Worm (Caenorhabditis elegans): ENCODE results near the gene fip-1.

Gene fip-1

DNA sequence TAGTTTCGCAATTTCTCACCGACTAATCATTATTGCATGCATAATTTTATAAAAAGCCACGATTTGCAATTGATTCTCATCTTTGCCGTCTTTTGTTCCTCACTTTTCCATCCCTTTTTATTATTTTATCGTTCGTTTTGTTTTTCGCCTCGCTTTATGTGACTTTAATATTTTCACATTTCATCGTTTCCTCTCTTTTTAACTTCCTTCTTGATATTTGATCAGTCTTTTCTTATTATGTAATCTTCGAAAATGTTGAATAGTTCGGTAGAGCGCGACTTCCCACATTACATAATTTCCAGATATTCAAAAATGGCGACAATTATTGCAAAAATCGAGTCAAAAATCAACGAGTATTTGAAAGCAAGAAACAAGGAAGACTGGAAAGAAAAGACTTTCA lies 34.0 kb upstream of the fip-1 start, which contains the start of gene C06E1.1:
C06E1.1 (plus strand) TSS at position 301 of the 400 bp plus-strand sequence.
- no peak for TF ChIP-seq tbx-11 (GFP tag; IDR thresholded peaks at IDR 0.05)
- no peak for TF ChIP-seq aly-1 (tag; optimal IDR thresholded peaks at IDR 0.05)
- TF ChIP-seq hmg-4 (GFP tag; optimal IDR thresholded peaks at IDR 0.05): no peak
- no peak for TF ChIP-seq F13C5.2 (tag; optimal IDR thresholded peaks at IDR 0.05)
- no peak for TF ChIP-seq ama-1 (optimal IDR thresholded peaks at IDR 0.05)
- TF ChIP-seq flt-1 (GFP tag; IDR thresholded peaks at IDR 0.05): no peak

DNA sequence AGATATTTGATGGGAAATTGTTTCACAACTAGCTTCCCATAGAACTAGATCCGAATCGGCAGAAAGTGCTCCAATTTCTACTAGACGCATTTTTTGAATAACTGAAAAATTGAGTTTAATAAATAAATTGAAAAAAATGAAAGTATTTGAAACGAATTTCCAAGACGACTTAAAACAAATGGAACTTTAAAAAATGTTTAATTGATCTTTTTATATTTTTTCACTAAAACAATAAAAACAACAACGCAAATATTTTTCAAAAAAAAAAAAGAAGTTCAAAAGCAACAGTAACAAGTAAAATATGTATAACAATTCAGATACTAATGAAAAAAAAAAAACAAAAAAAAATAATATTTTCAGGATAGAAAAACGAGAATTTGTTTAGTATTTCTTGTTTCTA lies 29.9 kb upstream of the fip-1 start, which contains the start of gene C06E1.9:
C06E1.9 (minus strand) TSS at position 101 of the 400 bp plus-strand sequence.
- no peak for TF ChIP-seq scrt-1 (GFP tag; IDR thresholded peaks at IDR 0.05)
- no peak for TF ChIP-seq tbx-37 (GFP tag; conservative IDR thresholded peaks at IDR 0.05)
- TF ChIP-seq B0310.2 (tag; optimal IDR thresholded peaks at IDR 0.05): no peak
- no peak for TF ChIP-seq flt-1 (GFP tag; IDR thresholded peaks at IDR 0.05)
- no peak for TF ChIP-seq hnd-1 (tag; optimal IDR thresholded peaks at IDR 0.05)
- TF ChIP-seq tbx-11 (GFP tag; IDR thresholded peaks at IDR 0.05): no peak
- no peak for TF ChIP-seq ceh-13 (GFP tag; optimal IDR thresholded peaks at IDR 0.05)
- no peak for TF ChIP-seq hmg-4 (GFP tag; optimal IDR thresholded peaks at IDR 0.05)
- TF ChIP-seq tra-4 (tag; optimal IDR thresholded peaks at IDR 0.05): no peak

DNA sequence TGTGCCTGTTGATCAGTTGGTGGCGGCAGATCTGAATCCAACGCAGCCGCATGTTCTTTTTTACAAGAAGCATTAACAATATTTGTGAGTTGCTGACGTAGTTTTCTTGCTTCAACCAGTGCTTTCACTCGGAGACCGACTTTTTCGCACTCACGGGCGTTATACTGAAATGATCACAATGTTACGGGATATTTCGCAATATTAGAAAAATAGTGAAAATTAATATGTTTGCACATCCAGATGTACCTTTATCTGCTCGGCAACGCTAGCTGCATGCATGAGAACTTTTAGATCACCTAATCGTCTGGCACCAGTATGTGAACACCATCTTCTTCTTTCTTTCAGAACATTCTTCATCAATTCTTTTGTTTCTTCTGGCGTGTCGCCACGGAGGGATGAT lies 28.3 kb upstream of the fip-1 start:
- no peak for TF ChIP-seq flt-1 (GFP tag; IDR thresholded peaks at IDR 0.05)
- TF ChIP-seq ets-7 (tag; optimal IDR thresholded peaks at IDR 0.05): no peak
- no peak for TF ChIP-seq tra-4 (tag; optimal IDR thresholded peaks at IDR 0.05)
- no peak for TF ChIP-seq hmbx-1 (tag; optimal IDR thresholded peaks at IDR 0.05)
- no peak for TF ChIP-seq tbx-37 (GFP tag; conservative IDR thresholded peaks at IDR 0.05)
- no peak for TF ChIP-seq pes-1 (GFP tag; IDR thresholded peaks at IDR 0.05)
- TF ChIP-seq F13C5.2 (tag; optimal IDR thresholded peaks at IDR 0.05): no peak
- no peak for TF ChIP-seq scrt-1 (GFP tag; IDR thresholded peaks at IDR 0.05)
- no peak for TF ChIP-seq ceh-13 (GFP tag; optimal IDR thresholded peaks at IDR 0.05)
- TF ChIP-seq hnd-1 (tag; optimal IDR thresholded peaks at IDR 0.05): no peak
- TF ChIP-seq aly-1 (tag; optimal IDR thresholded peaks at IDR 0.05): no peak
- TF ChIP-seq hmg-4 (GFP tag; optimal IDR thresholded peaks at IDR 0.05): no peak
- TF ChIP-seq B0310.2 (tag; optimal IDR thresholded peaks at IDR 0.05): no peak
- TF ChIP-seq tbx-11 (GFP tag; IDR thresholded peaks at IDR 0.05): no peak
- no peak for TF ChIP-seq ama-1 (optimal IDR thresholded peaks at IDR 0.05)
- no peak for TF ChIP-seq sea-1 (GFP tag; conservative IDR thresholded peaks at IDR 0.05)
- TF ChIP-seq ceh-36 (tag; optimal IDR thresholded peaks at IDR 0.05): no peak

DNA sequence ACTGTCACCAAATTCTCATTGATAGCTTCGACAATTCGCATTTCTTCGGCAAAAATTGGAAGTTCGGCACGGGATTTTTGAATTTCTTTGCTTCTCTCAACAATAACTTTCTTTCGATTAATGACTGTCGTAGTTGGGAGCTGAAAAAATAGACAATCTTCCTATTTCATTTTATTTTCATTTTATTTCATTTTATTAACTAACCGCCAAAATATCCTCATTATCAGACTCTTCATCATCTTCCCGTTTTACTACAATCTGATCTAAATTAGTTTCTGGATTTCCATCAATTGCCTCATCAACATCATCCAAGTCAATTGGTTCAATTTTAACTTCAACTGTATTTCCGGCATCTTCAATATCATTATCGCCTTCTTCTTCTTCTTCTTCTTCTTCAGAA lies 26.0 kb upstream of the fip-1 start:
- TF ChIP-seq hnd-1 (tag; optimal IDR thresholded peaks at IDR 0.05): no peak
- no peak for TF ChIP-seq hmg-4 (GFP tag; optimal IDR thresholded peaks at IDR 0.05)
- no peak for TF ChIP-seq hmbx-1 (tag; optimal IDR thresholded peaks at IDR 0.05)
- no peak for TF ChIP-seq sea-1 (GFP tag; conservative IDR thresholded peaks at IDR 0.05)
- no peak for TF ChIP-seq ceh-36 (tag; optimal IDR thresholded peaks at IDR 0.05)
- TF ChIP-seq flt-1 (GFP tag; IDR thresholded peaks at IDR 0.05): no peak
- TF ChIP-seq F13C5.2 (tag; optimal IDR thresholded peaks at IDR 0.05): no peak
- no peak for TF ChIP-seq pes-1 (GFP tag; IDR thresholded peaks at IDR 0.05)
- TF ChIP-seq ama-1 (optimal IDR thresholded peaks at IDR 0.05): no peak
- no peak for TF ChIP-seq ceh-13 (GFP tag; optimal IDR thresholded peaks at IDR 0.05)
- TF ChIP-seq scrt-1 (GFP tag; IDR thresholded peaks at IDR 0.05): no peak
- no peak for TF ChIP-seq ets-7 (tag; optimal IDR thresholded peaks at IDR 0.05)

DNA sequence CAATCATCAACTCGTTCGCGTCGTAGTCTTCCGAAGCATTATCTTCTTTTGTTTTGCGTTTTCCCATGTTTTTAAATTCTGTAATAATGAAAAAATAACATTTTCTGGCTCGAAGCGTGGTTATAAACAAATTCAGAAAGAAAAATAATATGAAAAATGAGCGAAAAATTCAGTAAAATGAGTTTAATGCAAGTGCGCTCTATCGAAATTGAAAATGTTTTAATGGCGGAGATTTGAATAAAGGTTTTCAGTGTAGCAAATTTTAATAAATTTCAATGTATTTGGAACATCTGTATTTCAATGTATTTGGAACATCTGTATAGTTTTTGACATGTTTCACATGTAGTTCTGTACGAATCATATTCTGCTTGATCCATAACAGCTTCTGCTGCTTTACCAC lies 25.1 kb upstream of the fip-1 start, which contains the start of gene rha-2:
rha-2 (minus strand) TSS at position 80 of the 400 bp plus-strand sequence.
- TF ChIP-seq flt-1 (GFP tag; IDR thresholded peaks at IDR 0.05) (no peak), scrt-1 (GFP tag; IDR thresholded peaks at IDR 0.05) (no peak), hmg-4 (GFP tag; optimal IDR thresholded peaks at IDR 0.05) (no peak), aly-1 (tag; optimal IDR thresholded peaks at IDR 0.05) (no peak), hnd-1 (tag; optimal IDR thresholded peaks at IDR 0.05) (no peak), ama-1 (optimal IDR thresholded peaks at IDR 0.05) (no peak), ceh-36 (tag; optimal IDR thresholded peaks at IDR 0.05) (no peak), tbx-11 (GFP tag; IDR thresholded peaks at IDR 0.05) (no peak), ets-7 (tag; optimal IDR thresholded peaks at IDR 0.05) (no peak), F13C5.2 (tag; optimal IDR thresholded peaks at IDR 0.05) (no peak), tra-4 (tag; optimal IDR thresholded peaks at IDR 0.05) (no peak), tbx-37 (GFP tag; conservative IDR thresholded peaks at IDR 0.05) (no peak), hmbx-1 (tag; optimal IDR thresholded peaks at IDR 0.05) (no peak), sea-1 (GFP tag; conservative IDR thresholded peaks at IDR 0.05) (no peak), B0310.2 (tag; optimal IDR thresholded peaks at IDR 0.05) (no peak)

DNA sequence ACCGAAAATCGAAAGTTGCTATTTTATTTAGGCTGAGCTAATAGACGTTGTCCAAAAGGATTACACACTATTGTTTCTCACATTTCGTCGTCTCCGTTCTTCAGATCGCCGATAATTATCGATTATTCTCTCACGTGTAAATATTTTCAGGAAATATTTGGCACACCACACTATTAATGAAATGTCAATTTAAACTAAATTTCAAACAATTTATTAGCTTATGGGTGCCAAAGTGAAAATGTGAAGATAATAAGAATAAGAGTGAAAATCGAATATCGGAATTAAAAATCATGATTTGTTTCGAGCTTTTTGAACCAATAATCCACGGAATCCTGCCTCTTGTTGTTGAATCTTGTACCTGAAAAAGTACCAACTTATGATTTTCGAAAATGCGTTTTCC lies 23.0 kb upstream of the fip-1 start, which contains the start of gene C06E1.11:
C06E1.11 (minus strand) TSS at position 101 of the 400 bp plus-strand sequence.
- no peak for TF ChIP-seq tra-4 (tag; optimal IDR thresholded peaks at IDR 0.05)
- TF ChIP-seq hmbx-1 (tag; optimal IDR thresholded peaks at IDR 0.05): no peak
- TF ChIP-seq pes-1 (GFP tag; IDR thresholded peaks at IDR 0.05): no peak
- TF ChIP-seq aly-1 (tag; optimal IDR thresholded peaks at IDR 0.05): no peak

DNA sequence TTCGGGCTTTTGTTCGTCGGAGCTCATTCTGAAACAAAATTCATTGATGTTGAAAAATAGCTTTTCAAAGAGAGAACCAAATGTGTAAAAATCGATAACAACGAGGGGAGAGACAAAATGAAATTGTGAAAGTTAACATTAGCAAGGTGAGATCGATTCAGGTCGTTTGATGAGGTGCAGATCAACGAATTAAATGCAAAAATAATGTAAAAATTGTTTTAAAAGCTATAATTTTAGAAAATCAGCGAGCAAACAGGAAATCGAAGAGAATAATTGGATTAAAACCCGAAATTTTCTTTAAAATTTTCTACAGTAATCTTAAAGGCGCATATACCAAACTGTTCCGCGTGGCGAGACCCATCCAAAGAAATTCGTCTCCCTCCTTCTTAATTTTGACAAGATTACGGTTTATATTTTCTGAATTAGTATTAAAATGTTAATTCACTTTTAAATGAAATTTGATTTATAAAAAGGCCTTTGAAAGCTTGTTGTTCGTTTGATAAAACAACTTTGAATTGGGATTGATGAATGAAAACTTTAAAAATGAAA lies 21.1 kb upstream of the fip-1 start, which contains the start of gene C13G5.2:
C13G5.2 (minus strand) TSS at position 51 of the 549 bp plus-strand sequence.
- no peak for TF ChIP-seq hnd-1 (tag; optimal IDR thresholded peaks at IDR 0.05)
- no peak for TF ChIP-seq aly-1 (tag; optimal IDR thresholded peaks at IDR 0.05)
- TF ChIP-seq ets-7 (tag; optimal IDR thresholded peaks at IDR 0.05): no peak
- no peak for TF ChIP-seq pes-1 (GFP tag; IDR thresholded peaks at IDR 0.05)
- TF ChIP-seq flt-1 (GFP tag; IDR thresholded peaks at IDR 0.05): no peak
- TF ChIP-seq hmbx-1 (tag; optimal IDR thresholded peaks at IDR 0.05): no peak
- TF ChIP-seq tbx-11 (GFP tag; IDR thresholded peaks at IDR 0.05): no peak
- no peak for TF ChIP-seq ceh-36 (tag; optimal IDR thresholded peaks at IDR 0.05)
- TF ChIP-seq hmg-4 (GFP tag; optimal IDR thresholded peaks at IDR 0.05): no peak
- no peak for TF ChIP-seq B0310.2 (tag; optimal IDR thresholded peaks at IDR 0.05)
- no peak for TF ChIP-seq tra-4 (tag; optimal IDR thresholded peaks at IDR 0.05)
- no peak for TF ChIP-seq tbx-37 (GFP tag; conservative IDR thresholded peaks at IDR 0.05)
- no peak for TF ChIP-seq F13C5.2 (tag; optimal IDR thresholded peaks at IDR 0.05)

Data from whole organism, early embryonic.